Fruit fly (Drosophila melanogaster) whole organism, embryonic: ENCODE data around the gene slow.

ENCODE experiments used
- Ada2b ChIP-seq: fragments of 200-800 bp; sonication (Bioruptor generic); IDR thresholded peaks from 2 replicates; pipeline ENCODE4 v1.3.6; 2022; ENCODE audit warnings: missing biosample characterization, missing genetic modification characterization
- Adf1 ChIP-seq: fragments of 200-800 bp; sonication (Bioruptor generic); IDR thresholded peaks from 2 replicates; pipeline ENCODE4 v1.3.6; 2022; ENCODE audit warnings: missing biosample characterization, missing genetic modification characterization
- Aef1 ChIP-seq: fragments of 200-800 bp; sonication (Bioruptor generic); IDR thresholded peaks from 3 replicates; pipeline ENCODE4 v1.3.6; 2022; ENCODE audit warnings: missing biosample characterization, missing genetic modification characterization
- Bgb ChIP-seq: fragments of 200-800 bp; sonication (Bioruptor generic); IDR thresholded peaks from 2 replicates; pipeline ENCODE4 v1.3.6; 2022; ENCODE audit warnings: missing biosample characterization, missing genetic modification characterization; ENCODE audit not compliant: partially characterized antibody
- CG12219 ChIP-seq: fragments of 200-800 bp; sonication (Bioruptor generic); optimal IDR thresholded peaks from 3 replicates; lab custom pipeline; 2018; ENCODE audit warnings: missing biosample characterization, mild to moderate bottlenecking, missing genetic modification characterization
- CG13624 ChIP-seq: fragments of 200-800 bp; sonication (Bioruptor generic); optimal IDR thresholded peaks from 2 replicates; lab custom pipeline; 2016; ENCODE audit warnings: missing biosample characterization, missing genetic modification characterization
- CG13894 ChIP-seq: fragments of 200-800 bp; sonication (Bioruptor generic); optimal IDR thresholded peaks from 3 replicates; lab custom pipeline; 2018; ENCODE audit warnings: missing biosample characterization, mild to moderate bottlenecking, missing genetic modification characterization, moderate library complexity
- CG14014 ChIP-seq: fragments of 200-800 bp; sonication (Bioruptor generic); IDR thresholded peaks from 2 replicates; pipeline ENCODE4 v1.3.6; 2022; ENCODE audit warnings: missing biosample characterization, missing genetic modification characterization
- CG15696 ChIP-seq: fragments of 200-800 bp; sonication (Bioruptor generic); optimal IDR thresholded peaks from 2 replicates; lab custom pipeline; 2019; ENCODE audit warnings: missing biosample characterization, mild to moderate bottlenecking, missing genetic modification characterization, moderate library complexity
- CG33557 ChIP-seq: fragments of 200-800 bp; sonication (Bioruptor generic); optimal IDR thresholded peaks from 2 replicates; lab custom pipeline; 2019; ENCODE audit warnings: missing biosample characterization, mild to moderate bottlenecking, missing genetic modification characterization, moderate library complexity
- CG6813 ChIP-seq: fragments of 200-800 bp; sonication (Bioruptor generic); optimal IDR thresholded peaks from 2 replicates; lab custom pipeline; 2017; ENCODE audit warnings: missing biosample characterization, missing genetic modification characterization, mild to moderate bottlenecking, moderate library complexity, missing genetic modification reagents
- CG9932 ChIP-seq: fragments of 200-800 bp; sonication (Bioruptor generic); IDR thresholded peaks from 2 replicates; pipeline ENCODE4 v1.3.6; 2022; ENCODE audit warnings: missing biosample characterization, missing genetic modification characterization
- Dp ChIP-seq: fragments of 200-800 bp; sonication (Bioruptor generic); optimal IDR thresholded peaks from 2 replicates; lab custom pipeline; 2018; ENCODE audit warnings: missing biosample characterization, mild to moderate bottlenecking, missing genetic modification characterization, moderate library complexity
- H15 ChIP-seq: fragments of 200-800 bp; sonication (Bioruptor generic); IDR thresholded peaks from 3 replicates; pipeline ENCODE4 v1.3.6; 2022; ENCODE audit warnings: missing biosample characterization, missing genetic modification characterization
- H2.0 ChIP-seq: fragments of 200-800 bp; sonication (Bioruptor generic); IDR thresholded peaks from 2 replicates; pipeline ENCODE4 v1.3.6; 2022; ENCODE audit warnings: missing biosample characterization, missing genetic modification characterization
- HLHmδ ChIP-seq: fragments of 200-800 bp; sonication (Bioruptor generic); optimal IDR thresholded peaks from 2 replicates; lab custom pipeline; 2018; ENCODE audit warnings: missing biosample characterization, mild to moderate bottlenecking, missing genetic modification characterization, moderate library complexity
- Hr78 ChIP-seq, 2 experiments: fragments of 200-800 bp in 1 of 2; fragments of >200 bp in 1 of 2; sonication (Bioruptor generic) in 1 of 2; optimal IDR thresholded peaks; 2 replicates each; lab custom pipeline; 2017 to 2019; ENCODE audit warnings: missing biosample characterization in 2 of 2, missing genetic modification characterization in 2 of 2, mild to moderate bottlenecking in 1 of 2, moderate library complexity in 1 of 2
- Meics ChIP-seq: fragments of 200-800 bp; sonication (Bioruptor generic); optimal IDR thresholded peaks from 2 replicates; lab custom pipeline; 2017; ENCODE audit warnings: missing biosample characterization, mild to moderate bottlenecking, missing genetic modification characterization
- NfI ChIP-seq: fragments of 200-800 bp; sonication (Bioruptor generic); optimal IDR thresholded peaks from 3 replicates; lab custom pipeline; 2018; ENCODE audit warnings: missing biosample characterization, mild to moderate bottlenecking, missing genetic modification characterization, moderate library complexity
- Sox102F ChIP-seq: fragments of 200-800 bp; sonication (Bioruptor generic); optimal IDR thresholded peaks from 2 replicates; lab custom pipeline; 2018; ENCODE audit warnings: missing biosample characterization, mild to moderate bottlenecking, missing genetic modification characterization, moderate library complexity
- cad ChIP-seq: fragments of >200 bp; optimal IDR thresholded peaks from 2 replicates; lab custom pipeline; 2017; ENCODE audit warnings: missing biosample characterization, missing genetic modification characterization
- caup ChIP-seq: fragments of 200-800 bp; sonication (Bioruptor generic); optimal IDR thresholded peaks from 3 replicates; lab custom pipeline; 2017; ENCODE audit warnings: missing biosample characterization, mild to moderate bottlenecking, missing genetic modification characterization, moderate library complexity; ENCODE audit not compliant: severe bottlenecking
- eve ChIP-seq, 2 experiments: fragments of >200 bp; optimal IDR thresholded peaks; 2 replicates each; lab custom pipeline; 2017; ENCODE audit warnings: missing biosample characterization in 2 of 2, missing genetic modification characterization in 2 of 2
- gem ChIP-seq: fragments of 200-800 bp; sonication (Bioruptor generic); optimal IDR thresholded peaks from 2 replicates; lab custom pipeline; 2019; ENCODE audit warnings: missing biosample characterization, mild to moderate bottlenecking, missing genetic modification characterization, moderate library complexity
- kah ChIP-seq: fragments of 200-800 bp; sonication (Bioruptor generic); optimal IDR thresholded peaks from 2 replicates; lab custom pipeline; 2018; ENCODE audit warnings: missing biosample characterization, mild to moderate bottlenecking, missing genetic modification characterization
- lola ChIP-seq, 3 experiments: fragments of >200 bp in 2 of 3; fragments of 200-800 bp in 1 of 3; sonication (Bioruptor generic) in 1 of 3; optimal IDR thresholded peaks; 2 replicates each; lab custom pipeline; 2017 to 2019; ENCODE audit warnings: missing biosample characterization in 3 of 3, missing genetic modification characterization in 3 of 3, mild to moderate bottlenecking in 1 of 3, moderate library complexity in 1 of 3
- mirr ChIP-seq: fragments of 200-800 bp; sonication (Bioruptor generic); optimal IDR thresholded peaks from 3 replicates; lab custom pipeline; 2018; ENCODE audit warnings: missing biosample characterization, mild to moderate bottlenecking, missing genetic modification characterization
- oc ChIP-seq: fragments of 200-800 bp; sonication (Bioruptor generic); optimal IDR thresholded peaks from 2 replicates; lab custom pipeline; 2018; ENCODE audit warnings: missing biosample characterization, mild to moderate bottlenecking, missing genetic modification characterization, moderate library complexity
- pan ChIP-seq, 4 experiments: fragments of >200 bp in 3 of 4; fragments of 200-800 bp in 1 of 4; sonication (Bioruptor generic) in 1 of 4; optimal IDR thresholded peaks in 3 of 4; IDR thresholded peaks in 1 of 4; 2 replicates each; pipeline versions ENCODE4 v1.3.6 to Lab custom; 2017 to 2022; ENCODE audit warnings: missing biosample characterization in 2 of 4, missing genetic modification characterization in 2 of 4, mixed read lengths in 1 of 4
- phol ChIP-seq: fragments of 200-800 bp; sonication (Bioruptor generic); optimal IDR thresholded peaks from 3 replicates; lab custom pipeline; 2018; ENCODE audit warnings: missing biosample characterization, mild to moderate bottlenecking, missing genetic modification characterization, moderate library complexity
- row ChIP-seq: fragments of 200-800 bp; sonication (Bioruptor generic); IDR thresholded peaks from 3 replicates; pipeline ENCODE4 v1.3.6; 2022; ENCODE audit warnings: missing biosample characterization, missing genetic modification characterization
- schlank ChIP-seq: fragments of 200-800 bp; sonication (Bioruptor generic); optimal IDR thresholded peaks from 2 replicates; lab custom pipeline; 2018; ENCODE audit warnings: missing biosample characterization, mild to moderate bottlenecking, missing genetic modification characterization
- scrt ChIP-seq: fragments of 200-800 bp; sonication (Bioruptor generic); optimal IDR thresholded peaks from 2 replicates; lab custom pipeline; 2018; ENCODE audit warnings: missing biosample characterization, mild to moderate bottlenecking, missing genetic modification characterization, moderate library complexity
- sens ChIP-seq: fragments of 200-800 bp; sonication (Bioruptor generic); peaks from one replicate; lab custom pipeline; 2016; ENCODE audit warnings: missing biosample characterization, missing genetic modification characterization
- sens-2 ChIP-seq: fragments of 200-800 bp; sonication (Bioruptor generic); IDR thresholded peaks from 2 replicates; pipeline ENCODE4 v1.3.6; 2022; ENCODE audit warnings: missing biosample characterization, missing genetic modification characterization
- sqz ChIP-seq: fragments of 200-800 bp; sonication (Bioruptor generic); optimal IDR thresholded peaks from 3 replicates; lab custom pipeline; 2018; ENCODE audit warnings: missing biosample characterization, mild to moderate bottlenecking, missing genetic modification characterization
- sr ChIP-seq: fragments of 200-800 bp; sonication (Bioruptor generic); IDR thresholded peaks from 3 replicates; pipeline ENCODE4 v1.3.6; 2022; ENCODE audit warnings: missing biosample characterization, missing genetic modification characterization
- toy ChIP-seq: fragments of 200-800 bp; sonication (Bioruptor generic); IDR thresholded peaks from 2 replicates; pipeline ENCODE4 v1.3.6; 2022; ENCODE audit warnings: missing biosample characterization, missing genetic modification characterization
- unc-4 ChIP-seq: fragments of 200-800 bp; sonication (Bioruptor generic); IDR thresholded peaks from 2 replicates; pipeline ENCODE4 v1.3.6; 2022; ENCODE audit warnings: missing biosample characterization, missing genetic modification characterization; ENCODE audit not compliant: partially characterized antibody

The slow gene

DNA sequence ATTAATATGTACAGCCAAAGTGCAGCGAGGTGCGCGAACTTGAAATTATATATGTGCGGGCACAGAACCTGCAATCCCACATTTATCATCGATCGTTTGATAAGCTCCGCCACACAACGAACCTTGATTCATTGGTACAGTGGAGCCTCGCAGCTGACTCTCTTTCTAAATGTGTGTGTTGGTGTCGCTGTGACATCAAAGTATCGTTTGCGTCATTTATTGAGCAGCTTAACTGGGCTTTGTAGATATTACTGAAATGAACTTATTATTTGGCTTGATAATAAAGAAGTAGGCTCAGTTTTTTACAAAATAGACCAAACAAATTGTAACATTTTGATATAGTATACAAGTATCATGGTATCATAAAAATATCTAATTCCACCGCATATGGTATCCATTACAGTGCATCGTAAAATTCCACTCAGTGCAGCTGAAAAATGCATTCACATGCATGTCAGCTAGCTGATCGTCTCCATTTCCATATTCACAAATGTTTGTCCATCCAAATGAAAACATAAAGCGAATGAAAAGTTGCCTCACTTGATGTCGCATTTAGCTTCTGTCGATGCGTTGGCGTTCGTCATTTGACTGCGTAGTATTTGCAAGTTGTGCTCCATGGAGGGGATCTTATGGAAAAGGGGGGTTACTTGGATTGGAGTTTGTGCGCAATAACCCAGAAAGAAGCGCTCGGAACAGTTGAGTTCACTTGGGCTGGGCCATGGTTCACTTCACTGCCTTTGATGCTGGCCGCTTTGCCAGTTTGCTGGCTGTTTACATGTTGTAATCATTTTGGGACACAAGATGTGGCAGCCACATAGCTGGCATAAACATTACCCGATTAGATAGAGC is 27.0 kb downstream of the slow start (continued):
- TF ChIP-seq CG6813 (GFP tag; lab: Kevin White, UChicago) (no peak), unc-4 (no peak), phol (no peak), CG13624 (GFP tag; lab: Kevin White, UChicago) (peak; percentile 77), eve (GFP tag; optimal IDR thresholded peaks at IDR 0.05; lab: Kevin White, UChicago) (peak in 1 of 2 experiments; percentile 76), CG13894 (tag; lab: Kevin White, UChicago) (no peak), sr (GFP tag; lab: Robert Waterston, UW) (peak; percentile 66; the same call in 2 of the 3 replicates), toy (GFP tag; lab: Robert Waterston, UW) (no peak), Aef1 (GFP tag; lab: Robert Waterston, UW) (no peak), Meics (peak; percentile 21), row (GFP tag; lab: Robert Waterston, UW) (peak; percentile 25; the same call in 1 of the 3 replicates), Bgb (no peak), H2.0 (GFP tag; lab: Robert Waterston, UW) (0 out of 2 replicates have a peak, but pooled peaks have one; percentile 10), kah (GFP tag; lab: Kevin White, UChicago) (no peak), CG14014 (GFP tag; lab: Robert Waterston, UW) (0 out of 2 replicates have a peak, but pooled peaks have one; percentile 23), scrt (no peak), CG9932 (GFP tag; lab: Robert Waterston, UW) (peak; percentile 23; the same call in 1 of the 2 replicates), caup (GFP tag; lab: Kevin White, UChicago) (peak; percentile 8), CG12219 (GFP tag; lab: Kevin White, UChicago) (no peak), schlank (tag; lab: Kevin White, UChicago) (no peak), Ada2b (GFP tag; lab: Robert Waterston, UW) (0 out of 2 replicates have a peak, but pooled peaks have one; percentile 3), Adf1 (GFP tag; lab: Robert Waterston, UW) (no peak), Dp (no peak), H15 (GFP tag; lab: Robert Waterston, UW) (no peak), HLHmδ (no peak), sqz (GFP tag; lab: Kevin White, UChicago) (no peak), lola (GFP tag; optimal IDR thresholded peaks at IDR 0.05; lab: Kevin White, UChicago) (no peak), cad (GFP tag; lab: Kevin White, UChicago) (no peak), sens-2 (no peak), sens (GFP tag; lab: Kevin White, UChicago) (peak; percentile 52), CG15696 (no peak), gem (no peak), mirr (no peak), pan (optimal IDR thresholded peaks at IDR 0.05; lab: Kevin White, UChicago) (no peak), pan (GFP tag; optimal IDR thresholded peaks at IDR 0.05 in 1 of 2, IDR thresholded peaks at IDR 0.05 in 1 of 2) (peak in 1 of 2 experiments; percentile 55), NfI (GFP tag; lab: Kevin White, UChicago) (peak; percentile 1), Hr78 (GFP tag; optimal IDR thresholded peaks at IDR 0.05; lab: Kevin White, UChicago) (peak in 1 of 2 experiments; percentile 3), oc (peak; percentile 3), Sox102F (GFP tag; lab: Kevin White, UChicago) (peak; percentile 13), CG33557 (GFP tag; lab: Kevin White, UChicago) (no peak)
